Fruit fly (Drosophila melanogaster): ENCODE data around the gene Polr2A.

The Polr2A gene

DNA sequence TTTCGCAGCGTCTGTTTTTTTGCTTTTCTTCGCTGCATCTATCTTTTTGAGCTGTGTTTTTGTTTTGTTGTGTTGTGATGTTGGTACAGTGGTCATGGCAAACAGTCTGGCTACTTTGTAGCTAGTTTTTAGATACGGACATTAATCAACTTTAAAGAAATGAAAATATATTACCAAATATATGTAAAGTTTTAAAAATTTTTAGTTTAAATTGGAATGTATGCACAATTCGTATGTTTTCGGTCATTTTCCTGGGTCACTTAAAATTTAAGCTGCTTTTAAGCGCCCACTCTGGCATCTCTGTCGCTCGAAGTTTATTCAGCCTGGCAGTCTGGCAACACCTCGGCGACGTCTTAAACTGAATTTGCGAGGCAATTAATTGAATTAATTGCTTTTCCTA is 6.4 kb upstream of the Polr2A start, which contains the start of gene CG11695 (continued):
- TF ChIP-seq CG8388 (GFP tag; optimal IDR thresholded peaks at IDR 0.05) (peak; percentile 42), bab2 (GFP tag; optimal IDR thresholded peaks at IDR 0.05) (peak; percentile 40), CG17612 (GFP tag; IDR thresholded peaks at IDR 0.05) (no peak), nom (GFP tag; optimal IDR thresholded peaks at IDR 0.05) (peak; percentile 67), bbx (GFP tag; IDR thresholded peaks at IDR 0.05; ENCODE audit: partially characterized antibody) (no peak), ERR (GFP tag; optimal IDR thresholded peaks at IDR 0.05) (no peak), br (optimal IDR thresholded peaks at IDR 0.05) (no peak), CG13424 (tag; optimal IDR thresholded peaks at IDR 0.05) (peak; percentile 78), YL-1 (GFP tag; optimal IDR thresholded peaks at IDR 0.05) (peak; percentile 77), HLH4C (GFP tag; IDR thresholded peaks at IDR 0.05; ENCODE audit: partially characterized antibody) (no peak), pb (GFP tag; optimal IDR thresholded peaks at IDR 0.05) (no peak), sens-2 (GFP tag; IDR thresholded peaks at IDR 0.05) (no peak), CG9609 (GFP tag; optimal IDR thresholded peaks at IDR 0.05) (peak; percentile 50), CG15601 (tag; optimal IDR thresholded peaks at IDR 0.05) (peak; percentile 44), ase (GFP tag; IDR thresholded peaks at IDR 0.05) (no peak), Sox102F (GFP tag; optimal IDR thresholded peaks at IDR 0.05) (no peak), Sin3A (optimal IDR thresholded peaks at IDR 0.05) (peak; percentile 44), zfh2 (GFP tag; optimal IDR thresholded peaks at IDR 0.05) (peak; percentile 69), CG2678 (tag; optimal IDR thresholded peaks at IDR 0.05) (peak; percentile 75), scrt (GFP tag; optimal IDR thresholded peaks at IDR 0.05) (no peak), CG3838 (GFP tag; optimal IDR thresholded peaks at IDR 0.05) (peak; percentile 51), CG4707 (GFP tag; optimal IDR thresholded peaks at IDR 0.05) (peak; percentile 21), BEAF-32 (GFP tag; optimal IDR thresholded peaks at IDR 0.05) (peak; percentile 34), CG7987 (GFP tag; optimal IDR thresholded peaks at IDR 0.05) (no peak), CG43689 (GFP tag; IDR thresholded peaks at IDR 0.05) (no peak), CG17568 (GFP tag; optimal IDR thresholded peaks at IDR 0.05) (no peak), zen (tag; optimal IDR thresholded peaks at IDR 0.05) (peak; percentile 54), shn (GFP tag; optimal IDR thresholded peaks at IDR 0.05) (no peak), Scr (GFP tag; IDR thresholded peaks at IDR 0.05; ENCODE audit: partially characterized antibody) (peak; percentile 11; the same call in 1 of the 2 replicates), schlank (tag; optimal IDR thresholded peaks at IDR 0.05) (peak; percentile 36), h (optimal IDR thresholded peaks at IDR 0.05) (no peak), sima (GFP tag; optimal IDR thresholded peaks at IDR 0.05) (no peak), CG10321 (GFP tag; IDR thresholded peaks at IDR 0.05) (no peak), phol (tag; optimal IDR thresholded peaks at IDR 0.05) (peak; percentile 78), Ets97D (GFP tag; optimal IDR thresholded peaks at IDR 0.05) (peak; percentile 32), CG2120 (GFP tag; optimal IDR thresholded peaks at IDR 0.05) (peak; percentile 78), Med (GFP tag) (peak; percentile 91), bowl (GFP tag; IDR thresholded peaks at IDR 0.05) (no peak), Lim3 (GFP tag; IDR thresholded peaks at IDR 0.05) (no peak), Side (GFP tag; optimal IDR thresholded peaks at IDR 0.05) (peak; percentile 20), mam (GFP tag; optimal IDR thresholded peaks at IDR 0.05) (peak; percentile 61), Usf (GFP tag; optimal IDR thresholded peaks at IDR 0.05) (no peak), Six4 (GFP tag; optimal IDR thresholded peaks at IDR 0.05) (peak; percentile 3), ac (GFP tag; optimal IDR thresholded peaks at IDR 0.05) (no peak), CG13296 (GFP tag; optimal IDR thresholded peaks at IDR 0.05) (peak; percentile 58), CG13287 (GFP tag; IDR thresholded peaks at IDR 0.05; ENCODE audit: partially characterized antibody) (peak; percentile 30; the same call in 1 of the 2 replicates), CG30431 (GFP tag; optimal IDR thresholded peaks at IDR 0.05) (no peak), Dbx (GFP tag; IDR thresholded peaks at IDR 0.05) (0 out of 3 replicates have a peak, but pooled peaks have one; percentile 57), NFAT (GFP tag; IDR thresholded peaks at IDR 0.05) (peak; percentile 70), Atf3 (GFP tag; optimal IDR thresholded peaks at IDR 0.05) (no peak), HmgD (GFP tag; optimal IDR thresholded peaks at IDR 0.05) (no peak), CG6254 (GFP tag; optimal IDR thresholded peaks at IDR 0.05) (no peak)

All from whole organism, embryonic.